Worm (Caenorhabditis elegans): ENCODE results near the gene ZK792.12.

- no peak for TF ChIP-seq ztf-11 (tag; optimal IDR thresholded peaks at IDR 0.05)
- TF ChIP-seq elt-3 (tag; optimal IDR thresholded peaks at IDR 0.05): no peak
- no peak for TF ChIP-seq unc-39 (tag; optimal IDR thresholded peaks at IDR 0.05)
- TF ChIP-seq blmp-1 (tag; optimal IDR thresholded peaks at IDR 0.05; ENCODE audit: insufficient read depth): no peak
- no peak for TF ChIP-seq egl-27 (tag; optimal IDR thresholded peaks at IDR 0.05)
Measured at ce11 chrIV:11694143-11694542, 550 bp downstream of the ZK792.12 start, which contains the start of gene ZK792.7.
